Fruit fly (Drosophila melanogaster): ENCODE data around the gene milt.

The milt gene

dm6 chr2L:7033100-7033675 is 4.4 kb upstream of the milt start (continued):
- TF ChIP-seq CG13775 (GFP tag; optimal IDR thresholded peaks at IDR 0.05) (no peak), Mes4 (GFP tag; optimal IDR thresholded peaks at IDR 0.05) (no peak), Mad (GFP tag; optimal IDR thresholded peaks at IDR 0.05) (no peak), Drgx (GFP tag; IDR thresholded peaks at IDR 0.05) (peak; percentile 52; the same call in 1 of the 2 replicates), ftz-f1 (GFP tag; optimal IDR thresholded peaks at IDR 0.05) (no peak), CG12104 (GFP tag; optimal IDR thresholded peaks at IDR 0.05) (no peak), pum (GFP tag; optimal IDR thresholded peaks at IDR 0.05) (peak; percentile 14), HLH3B (GFP tag; IDR thresholded peaks at IDR 0.05) (0 out of 2 replicates have a peak, but pooled peaks have one; percentile 21), fu2 (GFP tag; optimal IDR thresholded peaks at IDR 0.05) (no peak), kah (GFP tag; optimal IDR thresholded peaks at IDR 0.05) (peak; percentile 17), NFAT (GFP tag; IDR thresholded peaks at IDR 0.05) (peak; percentile 28; the same call in 1 of the 2 replicates), Deaf1 (tag; optimal IDR thresholded peaks at IDR 0.05) (peak; percentile 5), CG1602 (GFP tag; optimal IDR thresholded peaks at IDR 0.05) (no peak), Chrac-16 (GFP tag; optimal IDR thresholded peaks at IDR 0.05) (no peak), CG30403 (GFP tag; optimal IDR thresholded peaks at IDR 0.05) (peak; percentile 19), fd3F (GFP tag; optimal IDR thresholded peaks at IDR 0.05) (no peak), CG34224 (GFP tag; IDR thresholded peaks at IDR 0.05; ENCODE audit: partially characterized antibody) (no peak), peb (GFP tag; IDR thresholded peaks at IDR 0.05) (no peak), Dad (GFP tag; optimal IDR thresholded peaks at IDR 0.05) (peak; percentile 5), ro (GFP tag; IDR thresholded peaks at IDR 0.05) (no peak), pros (GFP tag; optimal IDR thresholded peaks at IDR 0.05) (peak; percentile 19), fd96Cb (tag; optimal IDR thresholded peaks at IDR 0.05) (no peak), CG4282 (GFP tag; optimal IDR thresholded peaks at IDR 0.05) (no peak), CG10979 (tag; optimal IDR thresholded peaks at IDR 0.05) (peak; percentile 45), Rx (GFP tag; IDR thresholded peaks at IDR 0.05) (no peak), CG2875 (GFP tag; optimal IDR thresholded peaks at IDR 0.05) (no peak), CG1024 (GFP tag; IDR thresholded peaks at IDR 0.05) (no peak), fd64A (GFP tag; optimal IDR thresholded peaks at IDR 0.05) (peak; percentile 4), Ada2b (GFP tag; IDR thresholded peaks at IDR 0.05) (peak; percentile 55), nmo (GFP tag; optimal IDR thresholded peaks at IDR 0.05) (no peak), mirr (GFP tag; optimal IDR thresholded peaks at IDR 0.05) (peak; percentile 15), Lhr (GFP tag; optimal IDR thresholded peaks at IDR 0.05) (no peak), CG8924 (tag; optimal IDR thresholded peaks at IDR 0.05) (no peak), CG8290 (GFP tag; optimal IDR thresholded peaks at IDR 0.05) (no peak), CG8290 (tag; optimal IDR thresholded peaks at IDR 0.05) (peak in 1 of 2 experiments; percentile 81), Tbp (GFP tag; optimal IDR thresholded peaks at IDR 0.05) (no peak), crol (GFP tag; IDR thresholded peaks at IDR 0.05) (no peak), yki (optimal IDR thresholded peaks at IDR 0.05) (no peak), CG14860 (GFP tag; IDR thresholded peaks at IDR 0.05; ENCODE audit: partially characterized antibody) (no peak), nerfin-1 (tag; optimal IDR thresholded peaks at IDR 0.05) (no peak), CG15479 (GFP tag; optimal IDR thresholded peaks at IDR 0.05) (no peak), esg (GFP tag; conservative IDR thresholded peaks at IDR 0.05) (no peak), CG11247 (GFP tag; IDR thresholded peaks at IDR 0.05) (no peak), CG13287 (GFP tag; IDR thresholded peaks at IDR 0.05; ENCODE audit: partially characterized antibody) (no peak), CG8478 (optimal IDR thresholded peaks at IDR 0.05) (peak; percentile 83), Abd-B (GFP tag; optimal IDR thresholded peaks at IDR 0.05) (no peak), Asciz (GFP tag; optimal IDR thresholded peaks at IDR 0.05) (peak; percentile 18), dpn (GFP tag; optimal IDR thresholded peaks at IDR 0.05) (peak; percentile 22 to 32), Rfx (GFP tag; IDR thresholded peaks at IDR 0.05) (peak; percentile 62), CG6683 (GFP tag; optimal IDR thresholded peaks at IDR 0.05) (no peak), wek (GFP tag; optimal IDR thresholded peaks at IDR 0.05) (peak; percentile 41), CG17912 (GFP tag; optimal IDR thresholded peaks at IDR 0.05) (peak; percentile 34)
